Worm (Caenorhabditis elegans) whole organism, midembryonic: ENCODE data around the gene sbds-1.

ENCODE experiments used
- cog-1 ChIP-seq: sonication (generic microtip); optimal IDR thresholded peaks from 2 replicates; lab custom pipeline; 2016; ENCODE audit warnings: missing genetic modification characterization, missing compliant biosample characterization
- klf-2 ChIP-seq: fragments of 200-800 bp; sonication (Bioruptor generic); conservative IDR thresholded peaks from 2 replicates; pipeline ENCODE4 v1.3.6; 2022; ENCODE audit warnings: missing genetic modification reagents, missing genetic modification characterization, missing compliant biosample characterization
- ztf-23 ChIP-seq: fragments of 200-800 bp; sonication (Bioruptor generic); IDR thresholded peaks from 2 replicates; pipeline ENCODE4 v1.3.6; 2022; ENCODE audit warnings: missing genetic modification reagents, missing genetic modification characterization, missing compliant biosample characterization

DNA sequence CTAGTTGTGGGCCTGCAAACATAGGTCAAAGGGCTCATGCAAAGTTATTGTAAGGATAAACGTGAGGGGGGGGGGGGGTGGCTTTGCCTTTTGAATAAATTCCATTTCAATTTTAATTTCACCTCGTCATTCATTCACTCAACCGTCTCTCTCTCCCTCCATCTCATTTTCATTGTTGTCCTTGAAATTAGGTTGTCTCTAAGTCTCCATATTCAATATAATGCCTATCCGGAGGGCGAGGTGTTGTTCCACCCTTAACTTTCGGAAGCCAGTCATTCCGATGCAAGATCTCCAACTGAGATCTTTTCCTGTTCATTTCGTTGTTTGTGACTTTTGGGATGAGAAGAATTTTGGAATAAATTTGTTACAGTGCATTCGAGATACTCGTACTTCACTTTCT lies 19.0 kb upstream of the sbds-1 start:
- TF ChIP-seq klf-2 (GFP tag; lab: Robert Waterston, UW) (no peak), cog-1 (no peak), ztf-23 (GFP tag; lab: Robert Waterston, UW) (no peak)
